Worm (Caenorhabditis elegans) whole organism, L4/young adult: ENCODE data around the gene C17H12.11.
A peak's percentile ranks its signal among the peaks of the same experiment; 100 is the strongest.

Source experiments
- dao-5 ChIP-seq: sonication (generic microtip); optimal IDR thresholded peaks from 2 replicates; lab custom pipeline; 2016; ENCODE audit warnings: missing genotype, missing genetic modification characterization, moderate library complexity, missing compliant biosample characterization
- him-1 ChIP-seq: sonication (generic microtip); optimal IDR thresholded peaks from 2 replicates; lab custom pipeline; 2016; ENCODE audit warnings: missing genotype, missing genetic modification reagents, missing genetic modification characterization, missing compliant biosample characterization

ce11 chrIV:6756374-6756773 lies 45.8 kb upstream of the C17H12.11 start:
- TF ChIP-seq him-1 (tag; lab: Kevin White, UChicago) (peak; percentile 93), dao-5 (tag; lab: Kevin White, UChicago) (peak; percentile 73)
